Worm (Caenorhabditis elegans): ENCODE data around the gene daf-9.

- TF ChIP-seq cog-1 (tag; optimal IDR thresholded peaks at IDR 0.05) (no peak), flt-1 (GFP tag; IDR thresholded peaks at IDR 0.05) (no peak), tab-1 (GFP tag; IDR thresholded peaks at IDR 0.05) (no peak), klf-2 (GFP tag; conservative IDR thresholded peaks at IDR 0.05) (no peak), ztf-29 (GFP tag; IDR thresholded peaks at IDR 0.05) (no peak), med-1 (GFP tag; optimal IDR thresholded peaks at IDR 0.05; ENCODE audit: insufficient read depth) (no peak), ztf-23 (GFP tag; IDR thresholded peaks at IDR 0.05) (no peak), T22C8.4 (GFP tag; IDR thresholded peaks at IDR 0.05) (no peak), ref-1 (GFP tag; conservative IDR thresholded peaks at IDR 0.05) (no peak)
Observed at ce11 chrX:6240640-6241033, 43.9 kb downstream of the daf-9 start, which contains the start of gene got-2.2.

Data from whole organism, midembryonic.